Worm (Caenorhabditis elegans) whole organism, young adult: ENCODE results near the gene bpl-1.

ENCODE experiments used
- B0019.2 ChIP-seq: fragments of 200-800 bp; sonication (Bioruptor generic); conservative IDR thresholded peaks from 2 replicates; pipeline ENCODE4 v1.3.6; 2022; ENCODE audit warnings: missing genetic modification reagents, missing genetic modification characterization, missing compliant biosample characterization
- C17E4.6 ChIP-seq: fragments of 200-800 bp; sonication (Bioruptor generic); IDR thresholded peaks from 2 replicates; pipeline ENCODE4 v1.3.6; 2022; ENCODE audit warnings: missing genetic modification reagents, missing genetic modification characterization, missing compliant biosample characterization
- F33H1.4 ChIP-seq: fragments of 200-800 bp; sonication (Bioruptor generic); IDR thresholded peaks from 2 replicates; pipeline ENCODE4 v1.3.6; 2022; ENCODE audit warnings: missing genetic modification reagents, missing genetic modification characterization, missing compliant biosample characterization
- F57A8.1 ChIP-seq: fragments of 200-800 bp; sonication (Bioruptor generic); optimal IDR thresholded peaks from 2 replicates; lab custom pipeline; 2018; ENCODE audit warnings: mild to moderate bottlenecking, missing genetic modification characterization, moderate library complexity, missing compliant biosample characterization
- K12H6.12 ChIP-seq: fragments of 200-800 bp; sonication (Bioruptor generic); optimal IDR thresholded peaks from 2 replicates; lab custom pipeline; 2018; ENCODE audit warnings: mild to moderate bottlenecking, missing genetic modification characterization, missing compliant biosample characterization
- Y53G8AR.9 ChIP-seq: fragments of 200-800 bp; sonication (Bioruptor generic); conservative IDR thresholded peaks from 2 replicates; pipeline ENCODE4 v1.3.6; 2022; ENCODE audit warnings: missing genetic modification reagents, missing genetic modification characterization, missing compliant biosample characterization
- Y56A3A.18 ChIP-seq: fragments of 200-800 bp; sonication (Bioruptor generic); IDR thresholded peaks from 2 replicates; pipeline ENCODE4 v1.3.6; 2022; ENCODE audit warnings: missing genetic modification reagents, missing genetic modification characterization, missing compliant biosample characterization
- Y67H2A.10 ChIP-seq: fragments of 200-800 bp; sonication (Bioruptor generic); conservative IDR thresholded peaks from 2 replicates; pipeline ENCODE4 v1.3.6; 2022; ENCODE audit warnings: missing genetic modification reagents, missing genetic modification characterization, missing compliant biosample characterization
- Y95B8A.8 ChIP-seq: fragments of 200-800 bp; sonication (Bioruptor generic); IDR thresholded peaks from 2 replicates; pipeline ENCODE4 v1.3.6; 2022; ENCODE audit warnings: missing genetic modification reagents, missing genetic modification characterization, missing compliant biosample characterization
- ccch-3 ChIP-seq: fragments of 200-800 bp; sonication (Bioruptor generic); optimal IDR thresholded peaks from 2 replicates; lab custom pipeline; 2018; ENCODE audit warnings: mild to moderate bottlenecking, missing genetic modification characterization, missing compliant biosample characterization
- ceh-27 ChIP-seq: fragments of 200-800 bp; sonication (Bioruptor generic); optimal IDR thresholded peaks from 2 replicates; lab custom pipeline; 2018; ENCODE audit warnings: mild to moderate bottlenecking, missing genetic modification characterization, moderate library complexity, missing compliant biosample characterization
- ceh-40 ChIP-seq: fragments of 200-800 bp; sonication (Bioruptor generic); IDR thresholded peaks from 2 replicates; pipeline ENCODE4 v1.3.6; 2022; ENCODE audit warnings: missing genetic modification characterization, missing compliant biosample characterization
- ceh-91 ChIP-seq: fragments of 200-800 bp; sonication (Bioruptor generic); IDR thresholded peaks from 2 replicates; pipeline ENCODE4 v1.3.6; 2022; ENCODE audit warnings: missing genetic modification reagents, missing genetic modification characterization, missing compliant biosample characterization
- dox-1 ChIP-seq: fragments of 200-800 bp; sonication (Bioruptor generic); IDR thresholded peaks from 2 replicates; pipeline ENCODE4 v1.3.6; 2022; ENCODE audit warnings: missing genetic modification reagents, missing genetic modification characterization, missing compliant biosample characterization
- dpl-1 ChIP-seq: fragments of 150-350 bp; optimal IDR thresholded peaks from 2 replicates; lab custom pipeline; 2014; ENCODE audit warnings: missing biosample characterization, missing genetic modification reagents, missing genetic modification characterization
- egl-44 ChIP-seq: fragments of 200-800 bp; sonication (Bioruptor generic); IDR thresholded peaks from 2 replicates; pipeline ENCODE4 v1.3.6; 2022; ENCODE audit warnings: missing genetic modification reagents, missing genetic modification characterization, missing compliant biosample characterization
- ekl-4 ChIP-seq: fragments of 200-800 bp; sonication (Bioruptor generic); IDR thresholded peaks from 2 replicates; pipeline ENCODE4 v1.3.6; 2022; ENCODE audit warnings: missing genetic modification reagents, missing genetic modification characterization, missing compliant biosample characterization
- ets-4 ChIP-seq: fragments of 200-800 bp; sonication (Bioruptor generic); optimal IDR thresholded peaks from 2 replicates; lab custom pipeline; 2018; ENCODE audit warnings: mild to moderate bottlenecking, missing genetic modification characterization, missing compliant biosample characterization
- hmg-20 ChIP-seq: fragments of 200-800 bp; sonication (Bioruptor generic); IDR thresholded peaks from 2 replicates; pipeline ENCODE4 v1.3.6; 2022; ENCODE audit warnings: missing genetic modification reagents, missing genetic modification characterization, missing compliant biosample characterization
- hsf-1 ChIP-seq: fragments of 200-800 bp; sonication (Bioruptor generic); IDR thresholded peaks from 2 replicates; pipeline ENCODE4 v1.3.6; 2022; ENCODE audit warnings: missing genetic modification reagents, missing genetic modification characterization, missing compliant biosample characterization
- lin-35 ChIP-seq, 3 experiments: fragments of 150-350 bp in 2 of 3; sonication (generic microtip) in 1 of 3; optimal IDR thresholded peaks; 2 replicates each; lab custom pipeline; 2014 to 2018; ENCODE audit warnings: missing biosample characterization in 3 of 3, missing genetic modification characterization in 3 of 3, missing genetic modification reagents in 3 of 3
- lin-54 ChIP-seq: fragments of 200-800 bp; sonication (Bioruptor generic); optimal IDR thresholded peaks from 2 replicates; lab custom pipeline; 2018; ENCODE audit warnings: mild to moderate bottlenecking, missing genetic modification characterization, missing compliant biosample characterization
- lsy-27 ChIP-seq: sonication (generic microtip); optimal IDR thresholded peaks from 2 replicates; lab custom pipeline; 2017; ENCODE audit warnings: missing genetic modification characterization, mild to moderate bottlenecking, missing compliant biosample characterization, antibody characterized with exemption, missing genotype, borderline replicate concordance; ENCODE audit not compliant: insufficient read depth
- madf-10 ChIP-seq: sonication (generic microtip); optimal IDR thresholded peaks from 2 replicates; lab custom pipeline; 2016; ENCODE audit warnings: mild to moderate bottlenecking, missing genetic modification characterization, missing compliant biosample characterization
- madf-3 ChIP-seq: fragments of 200-800 bp; sonication (Bioruptor generic); IDR thresholded peaks from 2 replicates; pipeline ENCODE4 v1.3.6; 2022; ENCODE audit warnings: missing genetic modification reagents, missing genetic modification characterization, missing compliant biosample characterization
- madf-8 ChIP-seq: fragments of 200-800 bp; sonication (Bioruptor generic); conservative IDR thresholded peaks from 2 replicates; pipeline ENCODE4 v1.3.6; 2022; ENCODE audit warnings: missing genetic modification reagents, missing genetic modification characterization, missing compliant biosample characterization
- mcd-1 ChIP-seq: fragments of 200-800 bp; sonication (Bioruptor generic); IDR thresholded peaks from 2 replicates; pipeline ENCODE4 v1.3.6; 2022; ENCODE audit warnings: missing genetic modification reagents, missing genetic modification characterization, missing compliant biosample characterization
- mel-28 ChIP-seq: sonication (generic microtip); optimal IDR thresholded peaks from 2 replicates; lab custom pipeline; 2016; ENCODE audit warnings: borderline replicate concordance, mild to moderate bottlenecking, missing genetic modification characterization, missing compliant biosample characterization
- mes-4 ChIP-seq: sonication (generic microtip); optimal IDR thresholded peaks from 2 replicates; lab custom pipeline; 2016; ENCODE audit warnings: missing genotype, missing genetic modification characterization, missing compliant biosample characterization
- nfyb-1 ChIP-seq: fragments of 200-800 bp; sonication (Bioruptor generic); IDR thresholded peaks from 2 replicates; pipeline ENCODE4 v1.3.6; 2022; ENCODE audit warnings: missing genetic modification reagents, missing genetic modification characterization, missing compliant biosample characterization
- pbrm-1 ChIP-seq: fragments of 200-800 bp; sonication (Bioruptor generic); IDR thresholded peaks from 2 replicates; pipeline ENCODE4 v1.3.6; 2022; ENCODE audit warnings: missing genetic modification reagents, missing genetic modification characterization, missing compliant biosample characterization
- snpc-3.4 ChIP-seq: sonication (generic microtip); optimal IDR thresholded peaks from 2 replicates; lab custom pipeline; 2017; ENCODE audit warnings: missing genetic modification characterization, mild to moderate bottlenecking, missing compliant biosample characterization, antibody characterized with exemption, moderate library complexity, missing genotype, missing genetic modification reagents
- somi-1 ChIP-seq: fragments of 200-800 bp; sonication (Bioruptor generic); optimal IDR thresholded peaks from 2 replicates; lab custom pipeline; 2018; ENCODE audit warnings: mild to moderate bottlenecking, missing genetic modification characterization, missing compliant biosample characterization
- tbp1 ChIP-seq: fragments of 200-800 bp; sonication (Bioruptor generic); optimal IDR thresholded peaks from 2 replicates; lab custom pipeline; 2018; ENCODE audit warnings: mild to moderate bottlenecking, missing genetic modification characterization, missing compliant biosample characterization
- tbx-9 ChIP-seq: sonication (generic microtip); optimal IDR thresholded peaks from 2 replicates; lab custom pipeline; 2016; ENCODE audit warnings: borderline replicate concordance, missing genetic modification characterization, inconsistent platforms, missing compliant biosample characterization
- tlf-1 ChIP-seq: fragments of 200-800 bp; sonication (Bioruptor generic); optimal IDR thresholded peaks from 2 replicates; lab custom pipeline; 2018; ENCODE audit warnings: mild to moderate bottlenecking, missing genetic modification characterization, missing compliant biosample characterization
- unc-130 ChIP-seq: sonication (generic microtip); optimal IDR thresholded peaks from 2 replicates; lab custom pipeline; 2016; ENCODE audit warnings: missing genetic modification reagents, missing genetic modification characterization, missing compliant biosample characterization
- zim-3 ChIP-seq: sonication (generic microtip); optimal IDR thresholded peaks from 2 replicates; lab custom pipeline; 2017; ENCODE audit warnings: mild to moderate bottlenecking, missing genetic modification characterization, moderate library complexity, missing compliant biosample characterization
- ztf-18 ChIP-seq: sonication (generic microtip); optimal IDR thresholded peaks from 2 replicates; lab custom pipeline; 2016; ENCODE audit warnings: missing genotype, mild to moderate bottlenecking, missing genetic modification characterization, missing compliant biosample characterization
- ztf-22 ChIP-seq: fragments of 200-800 bp; sonication (Bioruptor generic); optimal IDR thresholded peaks from 2 replicates; lab custom pipeline; 2018; ENCODE audit warnings: mild to moderate bottlenecking, missing genetic modification characterization, moderate library complexity, missing compliant biosample characterization
- ztf-26 ChIP-seq: sonication (generic microtip); optimal IDR thresholded peaks from 2 replicates; lab custom pipeline; 2017; ENCODE audit warnings: missing genetic modification characterization, missing compliant biosample characterization
- ztf-28 ChIP-seq: fragments of 200-800 bp; sonication (Bioruptor generic); IDR thresholded peaks from 2 replicates; pipeline ENCODE4 v1.3.6; 2022; ENCODE audit warnings: missing genetic modification reagents, missing genetic modification characterization, missing compliant biosample characterization
- ztf-6 ChIP-seq: fragments of 200-800 bp; sonication (Bioruptor generic); IDR thresholded peaks from 2 replicates; pipeline ENCODE4 v1.3.6; 2022; ENCODE audit warnings: missing genetic modification reagents, missing genetic modification characterization, missing compliant biosample characterization

Gene bpl-1

ce11 chrII:6269805-6270414, 4.1 kb upstream of the bpl-1 start, which contains the start of gene F13H8.2 (continued):
- 0 out of 2 replicates have a peak, but pooled peaks have one; percentile 43 for TF ChIP-seq hmg-20 (GFP tag; lab: Robert Waterston, UW)
- peak in 2 of 3 experiments; percentile 24 to 94 for TF ChIP-seq lin-35 (GFP tag; optimal IDR thresholded peaks at IDR 0.05; lab: Kevin White, UChicago)
- TF ChIP-seq K12H6.12: peak; percentile 35
- peak; percentile 96 for TF ChIP-seq lin-54
- peak; percentile 37; the same call in 1 of the 2 replicates for TF ChIP-seq hsf-1
- TF ChIP-seq madf-3 (GFP tag; lab: Robert Waterston, UW): 0 out of 2 replicates have a peak, but pooled peaks have one; percentile 15
- no peak for TF ChIP-seq mes-4
- peak; percentile 61; the same call in 1 of the 2 replicates for TF ChIP-seq Y53G8AR.9 (GFP tag; lab: Robert Waterston, UW)
- TF ChIP-seq zim-3 (tag; lab: Kevin White, UChicago): peak; percentile 2
- TF ChIP-seq ceh-40 (GFP tag; lab: Robert Waterston, UW): 0 out of 2 replicates have a peak, but pooled peaks have one; percentile 10
- TF ChIP-seq mel-28 (tag; lab: Kevin White, UChicago): no peak
- no peak for TF ChIP-seq ztf-22 (GFP tag; lab: Kevin White, UChicago)
- TF ChIP-seq dox-1 (GFP tag; lab: Robert Waterston, UW): peak; percentile 96
- peak; percentile 68 for TF ChIP-seq dpl-1 (GFP tag; lab: Kevin White, UChicago)
- TF ChIP-seq madf-8 (GFP tag; lab: Robert Waterston, UW): peak; percentile 68
- no peak for TF ChIP-seq lsy-27 (tag; lab: Kevin White, UChicago)
- peak; percentile 52 for TF ChIP-seq tbp1 (GFP tag; lab: Kevin White, UChicago)
- peak; percentile 52; the same call in 1 of the 2 replicates for TF ChIP-seq Y95B8A.8 (GFP tag; lab: Robert Waterston, UW)
- no peak for TF ChIP-seq snpc-3.4 (tag; lab: Kevin White, UChicago)
- TF ChIP-seq tlf-1: peak; percentile 52
- TF ChIP-seq F33H1.4 (GFP tag; lab: Robert Waterston, UW): peak; percentile 73
- no peak for TF ChIP-seq ccch-3 (GFP tag; lab: Kevin White, UChicago)
- peak; percentile 86 for TF ChIP-seq ekl-4 (GFP tag; lab: Robert Waterston, UW)
- peak; percentile 78 for TF ChIP-seq ceh-91
- peak; percentile 70; the same call in 1 of the 2 replicates for TF ChIP-seq C17E4.6 (GFP tag; lab: Robert Waterston, UW)
- peak; percentile 93 for TF ChIP-seq nfyb-1 (GFP tag; lab: Robert Waterston, UW)
- TF ChIP-seq pbrm-1 (GFP tag; lab: Robert Waterston, UW): peak; percentile 92
- TF ChIP-seq ztf-6 (GFP tag; lab: Robert Waterston, UW): peak; percentile 50; the same call in 1 of the 2 replicates
- peak; percentile 90 for TF ChIP-seq mcd-1 (GFP tag; lab: Robert Waterston, UW)
- TF ChIP-seq ztf-28: peak; percentile 95
- TF ChIP-seq tbx-9 (tag; lab: Kevin White, UChicago): no peak
- peak; percentile 69 for TF ChIP-seq ceh-27 (GFP tag; lab: Kevin White, UChicago)
- no peak for TF ChIP-seq ets-4
- peak; percentile 13 for TF ChIP-seq ztf-26 (tag; lab: Kevin White, UChicago)
- TF ChIP-seq madf-10: peak; percentile 23
- TF ChIP-seq B0019.2 (GFP tag; lab: Robert Waterston, UW): peak; percentile 84
- TF ChIP-seq egl-44: peak; percentile 66; the same call in 1 of the 2 replicates

ce11 chrII:6281002-6281401, 7.0 kb downstream of the bpl-1 start, which contains the start of gene scly-1:
Gene scly-1, minus strand, starts transcription at chrII:6281102.
- no peak for TF ChIP-seq C17E4.6 (GFP tag; lab: Robert Waterston, UW)
- no peak for TF ChIP-seq unc-130 (GFP tag; lab: Kevin White, UChicago)
- TF ChIP-seq Y67H2A.10 (GFP tag; lab: Robert Waterston, UW): no peak
- no peak for TF ChIP-seq ztf-18
- TF ChIP-seq dox-1 (GFP tag; lab: Robert Waterston, UW): no peak
- TF ChIP-seq somi-1 (GFP tag; lab: Kevin White, UChicago): no peak
- TF ChIP-seq Y56A3A.18 (GFP tag; lab: Robert Waterston, UW): no peak
- TF ChIP-seq hsf-1: no peak
- no peak for TF ChIP-seq F57A8.1 (GFP tag; lab: Kevin White, UChicago)
